Worm (Caenorhabditis elegans) whole organism, L1 larva: ENCODE results near the gene lido-13.

ENCODE experiments used
- lin-39 ChIP-seq: fragments of 150-350 bp; optimal IDR thresholded peaks from 2 replicates; lab custom pipeline; 2014; ENCODE audit warnings: missing biosample characterization, missing genetic modification reagents, missing genetic modification characterization
- sptf-1 ChIP-seq: fragments of 150-350 bp; optimal IDR thresholded peaks from 2 replicates; lab custom pipeline; 2014; ENCODE audit warnings: missing biosample characterization, missing genetic modification characterization

DNA sequence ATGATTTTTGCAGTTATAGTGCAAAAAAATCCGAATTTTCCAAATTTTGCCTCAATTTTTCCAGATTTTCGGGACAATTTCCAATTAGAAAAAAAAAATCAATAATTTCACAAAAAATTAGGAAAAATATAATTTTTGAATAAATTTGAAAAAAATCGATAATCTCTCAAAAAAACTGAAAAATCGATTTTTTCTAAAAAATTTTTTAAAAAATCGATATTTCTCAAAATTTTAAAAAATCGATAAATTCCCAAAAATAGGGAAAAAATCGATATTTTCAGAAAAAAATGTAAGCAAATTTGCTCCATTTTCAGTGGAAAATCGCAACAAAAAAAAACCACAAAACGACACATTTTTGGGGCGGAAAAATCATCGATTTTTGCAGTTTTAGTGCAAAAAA lies 13.8 kb upstream of the lido-13 start:
- no peak for TF ChIP-seq lin-39 (tag; lab: Kevin White, UChicago)
- no peak for TF ChIP-seq sptf-1 (tag; lab: Kevin White, UChicago)
